Worm (Caenorhabditis elegans) whole organism, late embryonic: ENCODE data around the gene sre-48.
A peak's percentile ranks its signal among the peaks of the same experiment; 100 is the strongest.

ENCODE experiments used
- C38D4.7 ChIP-seq: fragments of 200-800 bp; sonication (Bioruptor generic); optimal IDR thresholded peaks from 2 replicates; lab custom pipeline; 2018; ENCODE audit warnings: mild to moderate bottlenecking, missing genetic modification characterization, moderate library complexity, missing compliant biosample characterization
- F13H6.1 ChIP-seq: sonication (generic microtip); optimal IDR thresholded peaks from 2 replicates; lab custom pipeline; 2016; ENCODE audit warnings: missing genetic modification characterization, missing compliant biosample characterization
- K02D7.2 ChIP-seq: sonication (generic microtip); optimal IDR thresholded peaks from 2 replicates; lab custom pipeline; 2017; ENCODE audit warnings: mild to moderate bottlenecking, missing genetic modification characterization, missing compliant biosample characterization
- K09A11.1 ChIP-seq: sonication (generic microtip); optimal IDR thresholded peaks from 2 replicates; lab custom pipeline; 2017; ENCODE audit warnings: antibody characterized with exemption, mild to moderate bottlenecking, missing genetic modification characterization, missing compliant biosample characterization; ENCODE audit not compliant: insufficient read depth
- Y22D7AL.16 ChIP-seq: sonication (generic microtip); optimal IDR thresholded peaks from 2 replicates; lab custom pipeline; 2016; ENCODE audit warnings: missing genetic modification characterization, missing compliant biosample characterization
- ahr-1 ChIP-seq: sonication (generic microtip); optimal IDR thresholded peaks from 2 replicates; lab custom pipeline; 2016; ENCODE audit warnings: missing genetic modification characterization, missing compliant biosample characterization
- ama-1 ChIP-seq: fragments of 150-350 bp; optimal IDR thresholded peaks from 2 replicates; lab custom pipeline; 2014
- ceh-18 ChIP-seq: sonication (generic microtip); optimal IDR thresholded peaks from 2 replicates; lab custom pipeline; 2016; ENCODE audit warnings: missing genetic modification characterization, missing compliant biosample characterization
- ceh-24 ChIP-seq: sonication (generic microtip); optimal IDR thresholded peaks from 2 replicates; lab custom pipeline; 2016; ENCODE audit warnings: mild to moderate bottlenecking, missing genetic modification characterization, missing compliant biosample characterization
- ceh-31 ChIP-seq: sonication (generic microtip); optimal IDR thresholded peaks from 2 replicates; lab custom pipeline; 2016; ENCODE audit warnings: missing genetic modification characterization, missing compliant biosample characterization
- ceh-34 ChIP-seq: sonication (generic microtip); optimal IDR thresholded peaks from 2 replicates; lab custom pipeline; 2016; ENCODE audit warnings: mild to moderate bottlenecking, missing genetic modification characterization, missing compliant biosample characterization
- ceh-48 ChIP-seq: sonication (generic microtip); optimal IDR thresholded peaks from 2 replicates; lab custom pipeline; 2016; ENCODE audit warnings: missing genetic modification characterization, inconsistent platforms, missing compliant biosample characterization
- ceh-6 ChIP-seq: fragments of 200-800 bp; sonication (Bioruptor generic); optimal IDR thresholded peaks from 2 replicates; lab custom pipeline; 2018; ENCODE audit warnings: mild to moderate bottlenecking, missing genetic modification characterization, missing compliant biosample characterization
- ceh-9 ChIP-seq: sonication (generic microtip); optimal IDR thresholded peaks from 2 replicates; lab custom pipeline; 2016; ENCODE audit warnings: mild to moderate bottlenecking, missing genetic modification characterization, inconsistent platforms, missing compliant biosample characterization
- dmd-4 ChIP-seq: sonication (generic microtip); optimal IDR thresholded peaks from 2 replicates; lab custom pipeline; 2016; ENCODE audit warnings: borderline replicate concordance, missing genetic modification characterization, missing compliant biosample characterization
- dve-1 ChIP-seq: sonication (generic microtip); optimal IDR thresholded peaks from 2 replicates; lab custom pipeline; 2017; ENCODE audit warnings: antibody characterized with exemption, mild to moderate bottlenecking, missing genetic modification characterization, missing compliant biosample characterization
- elt-2 ChIP-seq: sonication (generic microtip); optimal IDR thresholded peaks from 2 replicates; lab custom pipeline; 2016; ENCODE audit warnings: missing genetic modification reagents, missing genetic modification characterization, missing compliant biosample characterization
- ets-4 ChIP-seq: sonication (generic microtip); optimal IDR thresholded peaks from 2 replicates; lab custom pipeline; 2016; ENCODE audit warnings: missing genetic modification characterization, missing compliant biosample characterization
- eyg-1 ChIP-seq: sonication (generic microtip); optimal IDR thresholded peaks from 2 replicates; lab custom pipeline; 2016; ENCODE audit warnings: missing genotype, missing genetic modification characterization, missing compliant biosample characterization
- fkh-6 ChIP-seq: sonication (generic microtip); optimal IDR thresholded peaks from 2 replicates; lab custom pipeline; 2016; ENCODE audit warnings: missing genetic modification characterization, missing compliant biosample characterization
- hlh-13 ChIP-seq: fragments of 200-800 bp; sonication (Bioruptor generic); optimal IDR thresholded peaks from 2 replicates; lab custom pipeline; 2018; ENCODE audit warnings: mild to moderate bottlenecking, missing genetic modification characterization, missing compliant biosample characterization
- hlh-15 ChIP-seq: sonication (generic microtip); optimal IDR thresholded peaks from 2 replicates; lab custom pipeline; 2016; ENCODE audit warnings: missing genetic modification characterization, missing compliant biosample characterization
- hlh-8 ChIP-seq: sonication (generic microtip); optimal IDR thresholded peaks from 2 replicates; lab custom pipeline; 2016; ENCODE audit warnings: missing genotype, missing genetic modification characterization, missing compliant biosample characterization
- mec-3 ChIP-seq: sonication (generic microtip); optimal IDR thresholded peaks from 2 replicates; lab custom pipeline; 2016; ENCODE audit warnings: borderline replicate concordance, missing genetic modification characterization, missing compliant biosample characterization
- nhr-11 ChIP-seq: fragments of 150-350 bp; optimal IDR thresholded peaks from 2 replicates; lab custom pipeline; 2014; ENCODE audit warnings: missing biosample characterization, missing genetic modification characterization
- nhr-232 ChIP-seq: sonication (generic microtip); optimal IDR thresholded peaks from 2 replicates; lab custom pipeline; 2016; ENCODE audit warnings: missing genetic modification characterization, missing compliant biosample characterization
- npax-4 ChIP-seq: sonication (generic microtip); optimal IDR thresholded peaks from 2 replicates; lab custom pipeline; 2016; ENCODE audit warnings: missing genetic modification characterization, missing compliant biosample characterization
- pag-3 ChIP-seq: sonication (generic microtip); optimal IDR thresholded peaks from 2 replicates; lab custom pipeline; 2016; ENCODE audit warnings: missing compliant biosample characterization, missing genetic modification characterization, borderline replicate concordance
- pax-1 ChIP-seq: fragments of 150-350 bp; optimal IDR thresholded peaks from 2 replicates; lab custom pipeline; 2014; ENCODE audit warnings: missing biosample characterization, missing genetic modification characterization
- pha-2 ChIP-seq: sonication (generic microtip); optimal IDR thresholded peaks from 2 replicates; lab custom pipeline; 2017; ENCODE audit warnings: mild to moderate bottlenecking, missing genetic modification characterization, missing compliant biosample characterization
- pha-4 ChIP-seq: fragments of 150-350 bp; optimal IDR thresholded peaks from 2 replicates; lab custom pipeline; 2018; ENCODE audit warnings: missing biosample characterization, missing genetic modification reagents, missing genetic modification characterization
- pqm-1 ChIP-seq: sonication (generic microtip); optimal IDR thresholded peaks from 2 replicates; lab custom pipeline; 2016; ENCODE audit warnings: missing genetic modification characterization, missing compliant biosample characterization
- pros-1 ChIP-seq: fragments of 150-350 bp; optimal IDR thresholded peaks from 2 replicates; lab custom pipeline; 2014; ENCODE audit warnings: missing biosample characterization, missing genetic modification reagents, missing genetic modification characterization
- sox-4 ChIP-seq: sonication (generic microtip); optimal IDR thresholded peaks from 2 replicates; lab custom pipeline; 2017; ENCODE audit warnings: mild to moderate bottlenecking, missing genetic modification characterization, inconsistent platforms, missing compliant biosample characterization
- ttx-3 ChIP-seq: sonication (generic microtip); optimal IDR thresholded peaks from 2 replicates; lab custom pipeline; 2016; ENCODE audit warnings: missing genetic modification reagents, missing genetic modification characterization, missing compliant biosample characterization
- unc-42 ChIP-seq: sonication (generic microtip); optimal IDR thresholded peaks from 2 replicates; lab custom pipeline; 2016; ENCODE audit warnings: missing genotype, missing genetic modification characterization, missing compliant biosample characterization
- unc-86 ChIP-seq: sonication (generic microtip); optimal IDR thresholded peaks from 2 replicates; lab custom pipeline; 2016; ENCODE audit warnings: missing genetic modification characterization, missing compliant biosample characterization
- ztf-16 ChIP-seq: sonication (generic microtip); optimal IDR thresholded peaks from 2 replicates; lab custom pipeline; 2017; ENCODE audit warnings: missing genetic modification characterization, missing compliant biosample characterization

sre-48 gene

DNA sequence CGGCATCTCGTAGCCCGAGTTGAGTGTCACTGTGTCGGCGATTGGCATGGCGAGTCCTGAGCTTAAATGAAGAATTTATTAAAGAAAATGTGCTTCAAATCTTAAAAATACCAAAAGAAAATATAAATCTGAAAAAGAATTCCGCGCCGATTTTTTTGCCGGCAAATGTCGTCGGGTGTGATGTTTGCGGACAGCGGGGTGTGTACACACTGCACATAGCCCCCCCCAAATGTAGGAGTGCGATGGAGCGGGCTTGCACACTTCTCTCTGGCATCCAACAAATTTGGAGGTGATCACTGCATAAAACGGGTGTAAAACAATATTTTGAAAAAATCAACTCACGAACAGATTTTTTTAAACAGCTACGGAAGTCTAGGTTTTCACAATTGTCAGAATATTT lies 3.5 kb downstream of the sre-48 start, which contains the start of gene Y39G8B.2 (continued):
- TF ChIP-seq hlh-8 (tag; lab: Kevin White, UChicago) (no peak), ceh-48 (peak; percentile 26), K09A11.1 (peak; percentile 33), dmd-4 (tag; lab: Kevin White, UChicago) (no peak), nhr-11 (tag; lab: Kevin White, UChicago) (no peak)

DNA sequence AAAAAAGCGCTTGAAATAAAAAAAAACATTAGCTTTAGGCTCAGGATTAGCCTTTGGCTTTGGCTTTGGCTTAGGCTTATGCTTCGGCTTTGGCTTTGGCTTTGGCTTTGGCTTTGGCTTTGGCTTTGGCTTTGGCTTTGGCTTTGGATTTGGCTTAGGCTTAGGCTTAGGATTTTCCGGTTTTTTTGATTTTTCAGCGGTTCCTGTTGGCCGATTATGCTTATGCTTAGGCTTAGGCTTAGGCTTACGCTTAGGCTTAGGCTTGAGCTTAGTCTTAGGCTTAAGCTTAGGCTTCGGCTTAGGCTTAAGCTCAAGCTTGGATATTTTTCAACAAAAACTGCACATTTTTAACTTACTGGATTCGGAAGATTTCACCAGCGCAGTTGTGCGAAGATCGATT lies 5.5 kb downstream of the sre-48 start:
- TF ChIP-seq ceh-24 (tag; lab: Kevin White, UChicago) (no peak), dve-1 (tag; lab: Kevin White, UChicago) (peak; percentile 45), hlh-8 (tag; lab: Kevin White, UChicago) (no peak), dmd-4 (tag; lab: Kevin White, UChicago) (no peak), ceh-18 (tag; lab: Kevin White, UChicago) (no peak), eyg-1 (tag; lab: Kevin White, UChicago) (no peak), ttx-3 (tag; lab: Kevin White, UChicago) (no peak), sox-4 (tag; lab: Kevin White, UChicago) (no peak)

DNA sequence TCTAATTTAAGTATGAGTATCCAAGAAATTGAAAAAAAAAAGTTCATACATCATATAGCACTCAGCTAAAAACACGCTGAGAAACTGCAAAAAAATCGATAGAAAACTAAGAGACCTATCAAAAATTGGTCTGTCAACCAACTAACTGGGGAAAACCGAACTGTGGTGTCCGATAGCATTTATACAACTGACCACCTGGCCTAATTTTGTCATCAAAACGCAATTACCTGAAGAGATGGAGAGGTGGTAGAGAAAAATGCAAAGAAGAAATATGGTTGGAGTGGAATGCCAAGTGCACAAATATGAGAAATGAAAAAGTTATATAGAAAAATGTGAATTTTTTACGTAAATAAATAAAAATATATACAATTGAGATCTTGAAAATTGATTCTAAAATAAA lies 6.2 kb downstream of the sre-48 start, which contains the start of gene Y39G8B.1:
Gene Y39G8B.1 (minus strand): TSS at position 299 of the 400 bp plus-strand sequence.
- no peak for TF ChIP-seq pqm-1 (tag; lab: Kevin White, UChicago)
- TF ChIP-seq K02D7.2 (tag; lab: Kevin White, UChicago) = no peak
- TF ChIP-seq ceh-9 (tag; lab: Kevin White, UChicago) = no peak
- no peak for TF ChIP-seq F13H6.1 (tag; lab: Kevin White, UChicago)
- no peak for TF ChIP-seq hlh-13 (GFP tag; lab: Kevin White, UChicago)
- no peak for TF ChIP-seq ztf-16 (tag; lab: Kevin White, UChicago)
- no peak for TF ChIP-seq ceh-31 (tag; lab: Kevin White, UChicago)
- no peak for TF ChIP-seq ceh-24 (tag; lab: Kevin White, UChicago)
- no peak for TF ChIP-seq elt-2 (tag; lab: Kevin White, UChicago)
- no peak for TF ChIP-seq unc-42
- TF ChIP-seq, all 69 proteins: peak for 0

DNA sequence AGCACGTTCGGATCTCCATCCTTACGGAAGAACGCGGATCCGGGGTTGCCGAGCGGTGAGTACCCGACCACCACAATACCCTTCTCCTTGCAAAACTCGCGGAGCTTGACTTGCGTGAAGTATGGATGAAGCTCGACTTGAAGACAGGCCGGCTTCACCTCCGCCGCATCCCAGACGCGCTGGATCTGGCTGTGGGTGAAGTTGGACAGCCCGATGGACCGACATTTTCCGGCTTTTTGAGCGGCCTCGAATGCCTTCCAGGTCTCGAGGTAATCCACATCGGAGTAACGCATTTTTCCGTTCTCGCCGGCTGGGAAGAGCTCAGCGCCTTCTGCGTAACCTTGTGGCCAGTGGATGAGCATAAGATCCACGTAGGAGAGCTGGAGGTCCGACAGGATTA lies 7.5 kb downstream of the sre-48 start:
- TF ChIP-seq ceh-6 (GFP tag; lab: Kevin White, UChicago) (no peak), K09A11.1 (no peak), fkh-6 (tag; lab: Kevin White, UChicago) (no peak), ets-4 (no peak)
- TF ChIP-seq, all 69 proteins: peak for 0

DNA sequence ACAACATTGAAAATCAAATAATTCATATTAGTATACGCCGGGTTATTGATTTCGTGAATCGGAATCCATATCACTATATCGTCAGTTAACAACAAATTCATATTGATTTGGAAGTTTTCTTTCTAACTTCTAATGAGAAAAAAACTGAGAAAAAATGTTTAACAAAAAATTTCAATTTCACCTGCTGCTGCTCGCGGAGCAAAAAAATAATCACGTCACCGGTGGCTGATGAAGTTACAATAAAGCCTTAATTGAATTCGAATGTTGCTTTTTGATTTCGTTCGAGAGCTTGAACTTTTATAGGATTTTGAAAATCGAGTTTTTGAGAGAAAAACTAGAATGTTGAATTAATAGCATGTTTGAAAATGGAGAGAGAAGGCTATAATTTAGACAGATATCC lies 10.7 kb downstream of the sre-48 start, which contains the start of gene sre-43:
Gene sre-43 (minus strand): TSS at position 101 of the 400 bp plus-strand sequence.
- TF ChIP-seq ama-1 (no peak), hlh-15 (tag; lab: Kevin White, UChicago) (no peak), pros-1 (no peak), ttx-3 (tag; lab: Kevin White, UChicago) (no peak), pag-3 (tag; lab: Kevin White, UChicago) (no peak), pax-1 (no peak), ceh-9 (tag; lab: Kevin White, UChicago) (no peak), nhr-232 (tag; lab: Kevin White, UChicago) (no peak), ceh-6 (GFP tag; lab: Kevin White, UChicago) (no peak), Y22D7AL.16 (tag; lab: Kevin White, UChicago) (no peak), ceh-34 (tag; lab: Kevin White, UChicago) (no peak), C38D4.7 (no peak), mec-3 (tag; lab: Kevin White, UChicago) (no peak), ceh-48 (no peak), npax-4 (tag; lab: Kevin White, UChicago) (no peak), pha-2 (tag; lab: Kevin White, UChicago) (no peak), unc-86 (tag; lab: Kevin White, UChicago) (no peak), pha-4 (no peak), ahr-1 (tag; lab: Kevin White, UChicago) (no peak)
- TF ChIP-seq, all 69 proteins: peak for 0
